Fruit fly (Drosophila melanogaster): Measurements from ENCODE around the gene CG13895.

- TF ChIP-seq pad (GFP tag; optimal IDR thresholded peaks at IDR 0.05) (no peak), toe (GFP tag; optimal IDR thresholded peaks at IDR 0.05) (no peak), CG5204 (GFP tag; optimal IDR thresholded peaks at IDR 0.05) (no peak), ovo (GFP tag; optimal IDR thresholded peaks at IDR 0.05) (no peak), bab1 (GFP tag; optimal IDR thresholded peaks at IDR 0.05) (no peak), CG7045 (GFP tag; optimal IDR thresholded peaks at IDR 0.05) (no peak), tj (GFP tag; optimal IDR thresholded peaks at IDR 0.05) (no peak), kay (GFP tag; ENCODE audit: borderline replicate concordance) (no peak)
These were observed 12.5 kb downstream of the CG13895 start for dm6 chr3L:695510-695909.
